Fruit fly (Drosophila melanogaster): ENCODE data around the gene Arp5.

Arp5 gene

dm6 chr3R:18168929-18169350, 16.4 kb upstream of the Arp5 start (continued):
- TF ChIP-seq CG6854 (GFP tag; optimal IDR thresholded peaks at IDR 0.05), result no peak
- TF ChIP-seq CG4617 (GFP tag; optimal IDR thresholded peaks at IDR 0.05; ENCODE audit: borderline replicate concordance), result no peak
- no peak for TF ChIP-seq mam (GFP tag; optimal IDR thresholded peaks at IDR 0.05)
- no peak for TF ChIP-seq Ets97D (GFP tag; optimal IDR thresholded peaks at IDR 0.05)
- no peak for TF ChIP-seq CG4328 (GFP tag; optimal IDR thresholded peaks at IDR 0.05)
- TF ChIP-seq Poxn (GFP tag; IDR thresholded peaks at IDR 0.05), result no peak
- no peak for TF ChIP-seq scrt (GFP tag; optimal IDR thresholded peaks at IDR 0.05)
- no peak for TF ChIP-seq cwo (GFP tag; optimal IDR thresholded peaks at IDR 0.05)
- no peak for TF ChIP-seq Gug (GFP tag; IDR thresholded peaks at IDR 0.05)
- no peak for TF ChIP-seq fd3F (GFP tag; optimal IDR thresholded peaks at IDR 0.05)
- TF ChIP-seq jumu (GFP tag; optimal IDR thresholded peaks at IDR 0.05), result no peak
- TF ChIP-seq Abd-B (GFP tag; optimal IDR thresholded peaks at IDR 0.05), result no peak
- no peak for TF ChIP-seq her (GFP tag; optimal IDR thresholded peaks at IDR 0.05)
- TF ChIP-seq CG15514 (GFP tag; optimal IDR thresholded peaks at IDR 0.05), result no peak
- TF ChIP-seq Taf1 (GFP tag; IDR thresholded peaks at IDR 0.05), result no peak
- no peak for TF ChIP-seq CG18011 (GFP tag; optimal IDR thresholded peaks at IDR 0.05)
- TF ChIP-seq CG7987 (GFP tag; optimal IDR thresholded peaks at IDR 0.05), result no peak
- no peak for TF ChIP-seq Lhr (GFP tag; optimal IDR thresholded peaks at IDR 0.05)
- TF ChIP-seq Myb (GFP tag; optimal IDR thresholded peaks at IDR 0.05), result no peak
- no peak for TF ChIP-seq CG7271 (tag; optimal IDR thresholded peaks at IDR 0.05)
- no peak for TF ChIP-seq trem (tag; optimal IDR thresholded peaks at IDR 0.05)
- TF ChIP-seq Dip2 (GFP tag; IDR thresholded peaks at IDR 0.05), result no peak
- no peak for TF ChIP-seq h (optimal IDR thresholded peaks at IDR 0.05)
- no peak for TF ChIP-seq D19B (GFP tag; optimal IDR thresholded peaks at IDR 0.05)
- TF ChIP-seq bigmax (GFP tag; optimal IDR thresholded peaks at IDR 0.05), result no peak
- TF ChIP-seq HmgZ (tag; optimal IDR thresholded peaks at IDR 0.05), result no peak
- TF ChIP-seq CG12659 (GFP tag; optimal IDR thresholded peaks at IDR 0.05), result no peak
- TF ChIP-seq CG11085 (GFP tag; IDR thresholded peaks at IDR 0.05), result no peak
- TF ChIP-seq CG1647 (GFP tag; optimal IDR thresholded peaks at IDR 0.05), result no peak
- TF ChIP-seq Xrp1 (GFP tag; IDR thresholded peaks at IDR 0.05), result 0 out of 2 replicates have a peak, but pooled peaks have one; percentile 13
- peak in 1 of 2 experiments; percentile 2 for TF ChIP-seq chif (GFP tag; optimal IDR thresholded peaks at IDR 0.05)
- TF ChIP-seq cas (GFP tag; IDR thresholded peaks at IDR 0.05), result no peak
- no peak for TF ChIP-seq bcd (GFP tag; optimal IDR thresholded peaks at IDR 0.05)
- no peak for TF ChIP-seq CG5245 (GFP tag; optimal IDR thresholded peaks at IDR 0.05)
- no peak for TF ChIP-seq bab2 (GFP tag; optimal IDR thresholded peaks at IDR 0.05)
- no peak for TF ChIP-seq hkb (optimal IDR thresholded peaks at IDR 0.05)
- TF ChIP-seq hkb (GFP tag; IDR thresholded peaks at IDR 0.05), result no peak
- no peak for TF ChIP-seq MTF-1 (GFP tag; optimal IDR thresholded peaks at IDR 0.05; ENCODE audit: borderline replicate concordance)
- no peak for TF ChIP-seq Bgb (GFP tag; IDR thresholded peaks at IDR 0.05; ENCODE audit: partially characterized antibody)
- TF ChIP-seq fu2 (GFP tag; optimal IDR thresholded peaks at IDR 0.05), result no peak
- TF ChIP-seq CG14965 (GFP tag; optimal IDR thresholded peaks at IDR 0.05; ENCODE audit: borderline replicate concordance), result no peak
- TF ChIP-seq eve (GFP tag; optimal IDR thresholded peaks at IDR 0.05), result no peak
- TF ChIP-seq CHES-1-like (GFP tag; optimal IDR thresholded peaks at IDR 0.05), result peak; percentile 18
- TF ChIP-seq Atf3 (GFP tag; optimal IDR thresholded peaks at IDR 0.05), result no peak
- no peak for TF ChIP-seq CG14860 (GFP tag; IDR thresholded peaks at IDR 0.05; ENCODE audit: partially characterized antibody)
- no peak for TF ChIP-seq maf-S (GFP tag; optimal IDR thresholded peaks at IDR 0.05)
- TF ChIP-seq Optix (GFP tag; IDR thresholded peaks at IDR 0.05), result no peak
- no peak for TF ChIP-seq gt (GFP tag; IDR thresholded peaks at IDR 0.05)
- TF ChIP-seq Hsf (GFP tag; optimal IDR thresholded peaks at IDR 0.05), result peak; percentile 10
- no peak for TF ChIP-seq crol (GFP tag; IDR thresholded peaks at IDR 0.05)
- TF ChIP-seq ase (GFP tag; IDR thresholded peaks at IDR 0.05), result no peak
- no peak for TF ChIP-seq klu (GFP tag; IDR thresholded peaks at IDR 0.05)
- TF ChIP-seq repo (GFP tag; optimal IDR thresholded peaks at IDR 0.05), result no peak
